Fruit fly (Drosophila melanogaster) whole organism, embryonic: ENCODE measurements around the gene Sas-4.

ENCODE experiments used
- Ada2b ChIP-seq: fragments of 200-800 bp; sonication (Bioruptor generic); IDR thresholded peaks from 2 replicates; pipeline ENCODE4 v1.3.6; 2022; ENCODE audit warnings: missing biosample characterization, missing genetic modification characterization
- B-H2 ChIP-seq: fragments of 200-800 bp; sonication (Bioruptor generic); optimal IDR thresholded peaks from 2 replicates; lab custom pipeline; 2018; ENCODE audit warnings: missing biosample characterization, mild to moderate bottlenecking, missing genetic modification characterization
- Bgb ChIP-seq: fragments of 200-800 bp; sonication (Bioruptor generic); IDR thresholded peaks from 2 replicates; pipeline ENCODE4 v1.3.6; 2022; ENCODE audit warnings: missing biosample characterization, missing genetic modification characterization; ENCODE audit not compliant: partially characterized antibody
- CG11695 ChIP-seq: fragments of 200-800 bp; sonication (Bioruptor generic); IDR thresholded peaks from 3 replicates; pipeline ENCODE4 v1.3.6; 2022; ENCODE audit warnings: missing biosample characterization, missing genetic modification characterization
- CG11723 ChIP-seq: fragments of 200-800 bp; sonication (Bioruptor generic); optimal IDR thresholded peaks from 2 replicates; lab custom pipeline; 2017; ENCODE audit warnings: missing biosample characterization, mild to moderate bottlenecking, missing genetic modification characterization
- CG14860 ChIP-seq: fragments of 200-800 bp; sonication (Bioruptor generic); IDR thresholded peaks from 3 replicates; pipeline ENCODE4 v1.3.6; 2022; ENCODE audit warnings: missing biosample characterization, missing genetic modification characterization; ENCODE audit not compliant: partially characterized antibody
- CG15601 ChIP-seq: fragments of 200-800 bp; sonication (Bioruptor generic); optimal IDR thresholded peaks from 3 replicates; lab custom pipeline; 2019; ENCODE audit warnings: missing biosample characterization, mild to moderate bottlenecking, missing genetic modification characterization, moderate library complexity
- CG1647 ChIP-seq: fragments of 200-800 bp; sonication (Bioruptor generic); optimal IDR thresholded peaks from 3 replicates; lab custom pipeline; 2016; ENCODE audit warnings: missing biosample characterization, missing genetic modification characterization
- CG2199 ChIP-seq: fragments of 200-800 bp; sonication (Bioruptor generic); IDR thresholded peaks from 3 replicates; pipeline ENCODE4 v1.3.6; 2022; ENCODE audit warnings: missing biosample characterization, missing genetic modification characterization
- CG2202 ChIP-seq: fragments of 200-800 bp; sonication (Bioruptor generic); optimal IDR thresholded peaks from 2 replicates; lab custom pipeline; 2018; ENCODE audit warnings: missing biosample characterization, mild to moderate bottlenecking, missing genetic modification characterization
- CG31224 ChIP-seq: fragments of 200-800 bp; sonication (Bioruptor generic); IDR thresholded peaks from 2 replicates; pipeline ENCODE4 v1.3.6; 2022; ENCODE audit warnings: missing biosample characterization, missing genetic modification characterization
- CG6765 ChIP-seq: fragments of 200-800 bp; sonication (Bioruptor generic); optimal IDR thresholded peaks from 3 replicates; lab custom pipeline; 2017; ENCODE audit warnings: missing biosample characterization, mild to moderate bottlenecking, missing genetic modification characterization
- CG8924 ChIP-seq: fragments of 200-800 bp; optimal IDR thresholded peaks from 3 replicates; lab custom pipeline; 2019; ENCODE audit warnings: missing biosample characterization, mild to moderate bottlenecking, missing genetic modification characterization, moderate library complexity
- Dref ChIP-seq: fragments of 200-800 bp; sonication (Bioruptor generic); IDR thresholded peaks from 2 replicates; pipeline ENCODE4 v1.3.6; 2022; ENCODE audit warnings: missing biosample characterization, missing genetic modification characterization
- E2f2 ChIP-seq: fragments of 200-800 bp; sonication (Bioruptor generic); IDR thresholded peaks from 2 replicates; pipeline ENCODE4 v1.3.6; 2022; ENCODE audit warnings: missing biosample characterization, missing genetic modification characterization
- Ets65A ChIP-seq: fragments of 200-800 bp; sonication (Bioruptor generic); peaks from one replicate; lab custom pipeline; 2016; ENCODE audit warnings: missing biosample characterization, missing genetic modification characterization
- HLH3B ChIP-seq: fragments of 200-800 bp; sonication (Bioruptor generic); IDR thresholded peaks from 2 replicates; pipeline ENCODE4 v1.3.6; 2022; ENCODE audit warnings: missing biosample characterization, missing genetic modification characterization
- HLHmδ ChIP-seq: fragments of 200-800 bp; sonication (Bioruptor generic); optimal IDR thresholded peaks from 2 replicates; lab custom pipeline; 2018; ENCODE audit warnings: missing biosample characterization, mild to moderate bottlenecking, missing genetic modification characterization, moderate library complexity
- Hr3 ChIP-seq: fragments of 200-800 bp; sonication (Bioruptor generic); optimal IDR thresholded peaks from 3 replicates; lab custom pipeline; 2016; ENCODE audit warnings: missing biosample characterization, missing genetic modification characterization
- NFAT ChIP-seq: fragments of 200-800 bp; sonication (Bioruptor generic); IDR thresholded peaks from 2 replicates; pipeline ENCODE4 v1.3.6; 2022; ENCODE audit warnings: missing biosample characterization, missing genetic modification characterization
- Neu2 ChIP-seq: fragments of 200-800 bp; sonication (Bioruptor generic); optimal IDR thresholded peaks from 3 replicates; lab custom pipeline; 2016; ENCODE audit warnings: missing biosample characterization, missing genetic modification characterization, borderline replicate concordance
- Pdp1 ChIP-seq, 2 experiments: fragments of 200-800 bp; sonication (Bioruptor generic); optimal IDR thresholded peaks; 3 replicates each; lab custom pipeline; 2016; ENCODE audit warnings: missing biosample characterization in 2 of 2, missing genetic modification characterization in 2 of 2, mild to moderate bottlenecking in 1 of 2, moderate library complexity in 1 of 2
- Rx ChIP-seq: fragments of 200-800 bp; sonication (Bioruptor generic); IDR thresholded peaks from 2 replicates; pipeline ENCODE4 v1.3.6; 2022; ENCODE audit warnings: missing biosample characterization, missing genetic modification characterization
- bbx ChIP-seq: fragments of 200-800 bp; sonication (Bioruptor generic); IDR thresholded peaks from 2 replicates; pipeline ENCODE4 v1.3.6; 2022; ENCODE audit warnings: missing biosample characterization, missing genetic modification characterization; ENCODE audit not compliant: partially characterized antibody
- bigmax ChIP-seq: fragments of 200-800 bp; sonication (Bioruptor generic); optimal IDR thresholded peaks from 2 replicates; lab custom pipeline; 2018; ENCODE audit warnings: missing biosample characterization, mild to moderate bottlenecking, missing genetic modification characterization
- cad ChIP-seq: fragments of >200 bp; optimal IDR thresholded peaks from 2 replicates; lab custom pipeline; 2017; ENCODE audit warnings: missing biosample characterization, missing genetic modification characterization
- chif ChIP-seq, 2 experiments: fragments of 200-800 bp; sonication (Bioruptor generic); optimal IDR thresholded peaks; 3 replicates each; lab custom pipeline; 2016; ENCODE audit warnings: missing biosample characterization in 2 of 2, missing genetic modification characterization in 2 of 2
- danr ChIP-seq: fragments of 200-800 bp; sonication (Bioruptor generic); IDR thresholded peaks from 2 replicates; pipeline ENCODE4 v1.3.6; 2022; ENCODE audit warnings: missing biosample characterization, missing genetic modification characterization
- gcm ChIP-seq: fragments of 200-800 bp; sonication (Bioruptor generic); optimal IDR thresholded peaks from 2 replicates; lab custom pipeline; 2019; ENCODE audit warnings: missing biosample characterization, mild to moderate bottlenecking, missing genetic modification characterization, moderate library complexity
- her ChIP-seq: fragments of 200-800 bp; sonication (Bioruptor generic); optimal IDR thresholded peaks from 2 replicates; lab custom pipeline; 2016; ENCODE audit warnings: missing biosample characterization, missing genetic modification characterization
- inv ChIP-seq: fragments of 200-800 bp; sonication (Bioruptor generic); IDR thresholded peaks from 2 replicates; pipeline ENCODE4 v1.3.6; 2022; ENCODE audit warnings: missing biosample characterization, missing genetic modification characterization; ENCODE audit not compliant: partially characterized antibody
- kay ChIP-seq: fragments of 200-800 bp; sonication (Bioruptor generic); optimal IDR thresholded peaks from 2 replicates; lab custom pipeline; 2016; ENCODE audit warnings: missing biosample characterization, missing genetic modification characterization
- lov ChIP-seq, 2 experiments: fragments of 200-800 bp in 1 of 2; fragments of >200 bp in 1 of 2; sonication (Bioruptor generic) in 1 of 2; IDR thresholded peaks in 1 of 2; optimal IDR thresholded peaks in 1 of 2; 2 replicates in 1 of 2; 3 replicates in 1 of 2; pipeline versions ENCODE4 v1.3.6 to Lab custom; 2017 to 2022; ENCODE audit warnings: missing biosample characterization in 1 of 2, missing genetic modification characterization in 1 of 2
- nau ChIP-seq: fragments of 200-800 bp; sonication (Bioruptor generic); optimal IDR thresholded peaks from 3 replicates; lab custom pipeline; 2017; ENCODE audit warnings: missing biosample characterization, mild to moderate bottlenecking, missing genetic modification characterization, missing genetic modification reagents
- onecut ChIP-seq: fragments of 200-800 bp; sonication (Bioruptor generic); IDR thresholded peaks from 2 replicates; pipeline ENCODE4 v1.3.6; 2022; ENCODE audit warnings: missing biosample characterization, missing genetic modification characterization
- sisA ChIP-seq: fragments of 200-800 bp; sonication (Bioruptor generic); IDR thresholded peaks from 2 replicates; pipeline ENCODE4 v1.3.6; 2022; ENCODE audit warnings: missing biosample characterization, missing genetic modification characterization
- sr ChIP-seq: fragments of 200-800 bp; sonication (Bioruptor generic); IDR thresholded peaks from 3 replicates; pipeline ENCODE4 v1.3.6; 2022; ENCODE audit warnings: missing biosample characterization, missing genetic modification characterization
- vfl ChIP-seq: fragments of 200-800 bp; sonication (Bioruptor generic); optimal IDR thresholded peaks from 2 replicates; lab custom pipeline; 2016; ENCODE audit warnings: missing biosample characterization, missing genetic modification characterization
- vvl ChIP-seq: fragments of 200-800 bp; sonication (Bioruptor generic); IDR thresholded peaks from 2 replicates; pipeline ENCODE4 v1.3.6; 2022; ENCODE audit warnings: missing biosample characterization, missing genetic modification characterization
- wor ChIP-seq: fragments of 200-800 bp; sonication (Bioruptor generic); IDR thresholded peaks from 2 replicates; pipeline ENCODE4 v1.3.6; 2022; ENCODE audit warnings: missing biosample characterization, missing genetic modification characterization
- zen2 ChIP-seq: fragments of 200-800 bp; sonication (Bioruptor generic); IDR thresholded peaks from 3 replicates; pipeline ENCODE4 v1.3.6; 2022; ENCODE audit warnings: missing biosample characterization, missing genetic modification characterization; ENCODE audit not compliant: partially characterized antibody
- zfh2 ChIP-seq: fragments of 200-800 bp; sonication (Bioruptor generic); optimal IDR thresholded peaks from 2 replicates; lab custom pipeline; 2016; ENCODE audit warnings: missing biosample characterization, missing genetic modification characterization

Sas-4 gene

dm6 chr3R:7171384-7172099 lies 20.4 kb downstream of the Sas-4 start (continued):
- TF ChIP-seq Rx (GFP tag; lab: Robert Waterston, UW) (no peak), CG11695 (GFP tag; lab: Robert Waterston, UW) (no peak), vfl (GFP tag; lab: Kevin White, UChicago) (no peak)

- TF ChIP-seq CG6765 (GFP tag; lab: Kevin White, UChicago) (no peak), bigmax (no peak), Pdp1 (GFP tag; optimal IDR thresholded peaks at IDR 0.05; lab: Kevin White, UChicago) (peak in 1 of 2 experiments; percentile 58), danr (GFP tag; lab: Robert Waterston, UW) (no peak), kay (GFP tag; lab: Kevin White, UChicago) (no peak), chif (GFP tag; optimal IDR thresholded peaks at IDR 0.05; lab: Kevin White, UChicago) (no peak), lov (optimal IDR thresholded peaks at IDR 0.05; lab: Kevin White, UChicago) (no peak), lov (GFP tag; IDR thresholded peaks at IDR 0.05; lab: Robert Waterston, UW) (no peak), Ets65A (GFP tag; lab: Kevin White, UChicago) (peak; percentile 62), Bgb (GFP tag; lab: Robert Waterston, UW) (no peak)
These were observed 21.8 kb downstream of the Sas-4 start for dm6 chr3R:7172978-7173377.

- TF ChIP-seq HLH3B (GFP tag; lab: Robert Waterston, UW) (no peak), nau (GFP tag; lab: Kevin White, UChicago) (no peak), gcm (GFP tag; lab: Kevin White, UChicago) (no peak)
These were observed 23.6 kb downstream of the Sas-4 start for dm6 chr3R:7174755-7175154.

- TF ChIP-seq CG14860 (GFP tag; lab: Robert Waterston, UW): peak; percentile 38; the same call in 1 of the 3 replicates
- no peak for TF ChIP-seq B-H2 (GFP tag; lab: Kevin White, UChicago)
- no peak for TF ChIP-seq CG1647 (GFP tag; lab: Kevin White, UChicago)
- no peak for TF ChIP-seq zfh2 (GFP tag; lab: Kevin White, UChicago)
- TF ChIP-seq zen2 (GFP tag; lab: Robert Waterston, UW): no peak
- no peak for TF ChIP-seq CG2202 (tag; lab: Kevin White, UChicago)
- TF ChIP-seq CG31224: no peak
- no peak for TF ChIP-seq Ada2b (GFP tag; lab: Robert Waterston, UW)
- TF ChIP-seq Ets65A (GFP tag; lab: Kevin White, UChicago): no peak
- peak; percentile 99 for TF ChIP-seq onecut
- TF ChIP-seq cad (GFP tag; lab: Kevin White, UChicago): no peak
- TF ChIP-seq wor (GFP tag; lab: Robert Waterston, UW): no peak
- peak; percentile 83 for TF ChIP-seq Dref (GFP tag; lab: Robert Waterston, UW)
- no peak for TF ChIP-seq sisA (GFP tag; lab: Robert Waterston, UW)
- peak; percentile 5 for TF ChIP-seq Hr3 (GFP tag; lab: Kevin White, UChicago)
- no peak for TF ChIP-seq CG2199
- no peak for TF ChIP-seq Neu2
- TF ChIP-seq NFAT (GFP tag; lab: Robert Waterston, UW): no peak
- TF ChIP-seq her (GFP tag; lab: Kevin White, UChicago): peak; percentile 99
- peak; percentile 47; the same call in 1 of the 2 replicates for TF ChIP-seq bbx
- TF ChIP-seq E2f2 (GFP tag; lab: Robert Waterston, UW): no peak
- TF ChIP-seq CG8924: peak; percentile 20
- no peak for TF ChIP-seq CG15601 (tag; lab: Kevin White, UChicago)
- no peak for TF ChIP-seq CG11723 (GFP tag; lab: Kevin White, UChicago)
- no peak for TF ChIP-seq vvl (GFP tag; lab: Robert Waterston, UW)
- no peak for TF ChIP-seq gcm (GFP tag; lab: Kevin White, UChicago)
- peak; percentile 37; the same call in 1 of the 2 replicates for TF ChIP-seq inv (GFP tag; lab: Robert Waterston, UW)
- peak; percentile 4 for TF ChIP-seq HLHmδ (GFP tag; lab: Kevin White, UChicago)
- no peak; the same call in 2 of the 3 replicates for TF ChIP-seq sr
These were observed 35.3 kb downstream of the Sas-4 start, which contains the start of the genes CG10055 and lap for dm6 chr3R:7186242-7187092. CG10055 (minus strand) TSS chr3R:7186673. lap (plus strand) TSS chr3R:7186994.
